Worm (Caenorhabditis elegans): ENCODE data around the gene Y17G9B.4.
A peak's percentile ranks its signal among the peaks of the same experiment; 100 is the strongest.

Y17G9B.4 gene

DNA sequence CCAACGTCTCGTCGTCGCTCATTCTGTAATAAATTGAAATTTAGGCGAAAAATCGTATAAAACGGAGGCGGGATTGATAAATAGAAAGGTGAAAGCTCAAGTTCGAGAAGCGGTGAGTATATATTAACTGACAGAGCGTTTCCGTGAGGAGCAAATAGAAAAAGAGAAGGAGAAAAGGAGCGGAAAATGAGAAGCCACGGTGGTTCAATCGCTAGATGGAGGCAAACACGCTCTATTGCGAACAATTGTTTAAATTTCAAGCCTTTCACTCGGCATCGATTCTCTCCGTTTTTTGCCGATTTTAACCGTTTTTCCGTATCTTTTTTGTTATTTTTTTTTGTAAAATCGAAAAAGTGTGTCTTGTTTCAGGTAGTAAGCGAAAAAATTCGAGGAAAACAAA is 36.1 kb upstream of the Y17G9B.4 start, which contains the start of gene miro-1:
Gene miro-1, minus strand, starts transcription at position 23 of the 400 bp plus-strand sequence.
- peak; percentile 76 for TF ChIP-seq mcd-1 (GFP tag; IDR thresholded peaks at IDR 0.05)
- TF ChIP-seq hmg-1.2 (GFP tag; IDR thresholded peaks at IDR 0.05): peak; percentile 33; the same call in 1 of the 2 replicates

DNA sequence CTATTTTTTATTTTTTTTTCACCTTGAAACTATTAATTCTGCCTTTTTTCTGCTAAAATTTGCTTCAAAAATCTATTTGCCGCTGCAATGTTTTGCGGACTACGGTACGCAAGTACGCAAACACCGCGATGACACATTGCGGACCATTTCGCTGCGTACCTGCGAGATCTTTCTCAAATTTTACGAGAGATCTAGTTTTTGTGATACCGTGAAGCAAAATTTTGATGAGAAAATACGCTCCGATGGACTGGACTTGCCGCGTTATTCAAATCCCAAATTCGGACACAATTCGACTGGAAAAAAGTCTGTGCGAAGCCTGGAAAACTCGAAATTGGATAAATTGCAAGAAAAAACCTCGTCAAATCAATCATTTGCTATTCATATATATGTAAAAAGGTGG is 31.4 kb upstream of the Y17G9B.4 start:
- peak; percentile 44 for TF ChIP-seq madf-6 (GFP tag; IDR thresholded peaks at IDR 0.05)
- TF ChIP-seq mcd-1 (GFP tag; IDR thresholded peaks at IDR 0.05): peak; percentile 99
- TF ChIP-seq let-526 (GFP tag; IDR thresholded peaks at IDR 0.05): peak; percentile 89
- TF ChIP-seq rcor-1 (GFP tag; IDR thresholded peaks at IDR 0.05): peak; percentile 89
- TF ChIP-seq Y67H2A.10 (GFP tag; conservative IDR thresholded peaks at IDR 0.05): peak; percentile 79
- TF ChIP-seq bed-1 (GFP tag; IDR thresholded peaks at IDR 0.05): peak; percentile 95
- TF ChIP-seq hmg-1.2 (GFP tag; IDR thresholded peaks at IDR 0.05): peak; percentile 98
- peak; percentile 91 for TF ChIP-seq cebp-1 (GFP tag; IDR thresholded peaks at IDR 0.05)
- TF ChIP-seq cebp-1 (tag; optimal IDR thresholded peaks at IDR 0.05): peak; percentile 53
- peak; percentile 86 for TF ChIP-seq aptf-2 (GFP tag; conservative IDR thresholded peaks at IDR 0.05)
- TF ChIP-seq Y56A3A.18 (GFP tag; IDR thresholded peaks at IDR 0.05): peak; percentile 81; the same call in 1 of the 2 replicates
- peak; percentile 86 for TF ChIP-seq ztf-6 (GFP tag; IDR thresholded peaks at IDR 0.05)
- peak; percentile 91 for TF ChIP-seq C06A6.2 (GFP tag; conservative IDR thresholded peaks at IDR 0.05)
- peak; percentile 88 for TF ChIP-seq egl-44 (GFP tag; IDR thresholded peaks at IDR 0.05)
- peak; percentile 78 for TF ChIP-seq hsf-1 (GFP tag; IDR thresholded peaks at IDR 0.05)
- peak; percentile 80 for TF ChIP-seq attf-3 (GFP tag; conservative IDR thresholded peaks at IDR 0.05)
- TF ChIP-seq Y95B8A.8 (GFP tag; IDR thresholded peaks at IDR 0.05): peak; percentile 87; the same call in 1 of the 2 replicates
- TF ChIP-seq egl-18 (GFP tag; IDR thresholded peaks at IDR 0.05): 0 out of 2 replicates have a peak, but pooled peaks have one; percentile 81
- peak; percentile 63 for TF ChIP-seq egrh-3 (GFP tag; IDR thresholded peaks at IDR 0.05)
- peak; percentile 66; the same call in 1 of the 2 replicates for TF ChIP-seq hmg-20 (GFP tag; IDR thresholded peaks at IDR 0.05)
- TF ChIP-seq sea-2 (GFP tag; IDR thresholded peaks at IDR 0.05): peak; percentile 78; the same call in 1 of the 2 replicates
- TF ChIP-seq ekl-4 (GFP tag; IDR thresholded peaks at IDR 0.05): peak; percentile 89
- TF ChIP-seq ceh-100 (GFP tag; IDR thresholded peaks at IDR 0.05): peak; percentile 88
- TF ChIP-seq attf-5 (GFP tag; optimal IDR thresholded peaks at IDR 0.05): peak; percentile 50
- peak; percentile 90 for TF ChIP-seq madf-3 (GFP tag; IDR thresholded peaks at IDR 0.05)
- TF ChIP-seq Y53G8AR.9 (GFP tag; conservative IDR thresholded peaks at IDR 0.05): peak; percentile 94
- peak; percentile 79 for TF ChIP-seq Y79H2A.3 (GFP tag; conservative IDR thresholded peaks at IDR 0.05)
- peak; percentile 70 for TF ChIP-seq lir-1 (GFP tag; conservative IDR thresholded peaks at IDR 0.05)
- peak; percentile 93 for TF ChIP-seq pbrm-1 (GFP tag; IDR thresholded peaks at IDR 0.05)
- TF ChIP-seq nfyb-1 (GFP tag; IDR thresholded peaks at IDR 0.05): peak; percentile 98
- TF ChIP-seq dox-1 (GFP tag; IDR thresholded peaks at IDR 0.05): peak; percentile 98
- TF ChIP-seq D2030.7 (GFP tag; IDR thresholded peaks at IDR 0.05): peak; percentile 80
- peak; percentile 12 for TF ChIP-seq lsl-1 (GFP tag; optimal IDR thresholded peaks at IDR 0.05)
- TF ChIP-seq C17E4.6 (GFP tag; IDR thresholded peaks at IDR 0.05): peak; percentile 80
- TF ChIP-seq nhr-120 (GFP tag; IDR thresholded peaks at IDR 0.05): 0 out of 2 replicates have a peak, but pooled peaks have one; percentile 78
- peak; percentile 93 for TF ChIP-seq bed-2 (GFP tag; IDR thresholded peaks at IDR 0.05)
- TF ChIP-seq K11D2.4 (GFP tag; IDR thresholded peaks at IDR 0.05): peak; percentile 98
- TF ChIP-seq lin-54 (GFP tag; optimal IDR thresholded peaks at IDR 0.05): peak; percentile 67
- TF ChIP-seq let-607 (tag; optimal IDR thresholded peaks at IDR 0.05): peak in 1 of 2 experiments; percentile 28
- peak; percentile 70; the same call in 1 of the 2 replicates for TF ChIP-seq lin-26 (GFP tag; IDR thresholded peaks at IDR 0.05)
- TF ChIP-seq madf-8 (GFP tag; conservative IDR thresholded peaks at IDR 0.05): peak; percentile 42; the same call in 1 of the 2 replicates
- peak; percentile 90 for TF ChIP-seq ceh-91 (GFP tag; IDR thresholded peaks at IDR 0.05)
- TF ChIP-seq F37B4.10 (GFP tag; IDR thresholded peaks at IDR 0.05): peak; percentile 93; the same call in 1 of the 2 replicates
- TF ChIP-seq F33H1.4 (GFP tag; IDR thresholded peaks at IDR 0.05): peak; percentile 83
- peak; percentile 86 for TF ChIP-seq ztf-28 (GFP tag; IDR thresholded peaks at IDR 0.05)
- TF ChIP-seq aptf-3 (GFP tag; IDR thresholded peaks at IDR 0.05): 0 out of 2 replicates have a peak, but pooled peaks have one; percentile 17

All from whole organism, young adult.